Worm (Caenorhabditis elegans) whole organism, late embryonic: Measurements from ENCODE around the gene T24A6.16.

Experiments
- K09A11.1 ChIP-seq: sonication (generic microtip); optimal IDR thresholded peaks from 2 replicates; lab custom pipeline; 2017; ENCODE audit warnings: antibody characterized with exemption, mild to moderate bottlenecking, missing genetic modification characterization, missing compliant biosample characterization; ENCODE audit not compliant: insufficient read depth
- ceh-22 ChIP-seq: sonication (generic microtip); optimal IDR thresholded peaks from 2 replicates; lab custom pipeline; 2017; ENCODE audit warnings: missing biosample characterization, missing genetic modification characterization
- fkh-6 ChIP-seq: sonication (generic microtip); optimal IDR thresholded peaks from 2 replicates; lab custom pipeline; 2016; ENCODE audit warnings: missing genetic modification characterization, missing compliant biosample characterization
- hlh-30 ChIP-seq: sonication (generic microtip); optimal IDR thresholded peaks from 2 replicates; lab custom pipeline; 2017; ENCODE audit warnings: antibody characterized with exemption, missing genetic modification characterization, missing compliant biosample characterization; ENCODE audit not compliant: insufficient read depth
- hlh-8 ChIP-seq: sonication (generic microtip); optimal IDR thresholded peaks from 2 replicates; lab custom pipeline; 2016; ENCODE audit warnings: missing genotype, missing genetic modification characterization, missing compliant biosample characterization
- tbx-7 ChIP-seq: sonication (generic microtip); optimal IDR thresholded peaks from 2 replicates; lab custom pipeline; 2016; ENCODE audit warnings: missing genotype, missing genetic modification characterization, missing compliant biosample characterization
- unc-55 ChIP-seq: sonication (generic microtip); optimal IDR thresholded peaks from 2 replicates; lab custom pipeline; 2017; ENCODE audit warnings: missing biosample characterization, missing genetic modification reagents, missing genetic modification characterization
- unc-86 ChIP-seq: sonication (generic microtip); optimal IDR thresholded peaks from 2 replicates; lab custom pipeline; 2016; ENCODE audit warnings: missing genetic modification characterization, missing compliant biosample characterization

- TF ChIP-seq hlh-30 (no peak), unc-86 (tag; lab: Kevin White, UChicago) (no peak), ceh-22 (tag; lab: Kevin White, UChicago) (no peak), tbx-7 (no peak), unc-55 (GFP tag; lab: Kevin White, UChicago) (no peak), K09A11.1 (tag; lab: Kevin White, UChicago) (no peak), fkh-6 (tag; lab: Kevin White, UChicago) (no peak), hlh-8 (tag; lab: Kevin White, UChicago) (no peak)
Measured at ce11 chrV:3582671-3583070, 19.9 kb upstream of the T24A6.16 start.
